Worm (Caenorhabditis elegans) whole organism, L4/young adult: ENCODE data around the gene cest-26.

ENCODE experiments used
- W03F9.2 ChIP-seq: fragments of 150-350 bp; optimal IDR thresholded peaks from 2 replicates; lab custom pipeline; 2014; ENCODE audit warnings: missing biosample characterization, missing genetic modification characterization
- dao-5 ChIP-seq: sonication (generic microtip); optimal IDR thresholded peaks from 2 replicates; lab custom pipeline; 2016; ENCODE audit warnings: missing genotype, missing genetic modification characterization, moderate library complexity, missing compliant biosample characterization
- him-1 ChIP-seq: sonication (generic microtip); optimal IDR thresholded peaks from 2 replicates; lab custom pipeline; 2016; ENCODE audit warnings: missing genotype, missing genetic modification reagents, missing genetic modification characterization, missing compliant biosample characterization

The cest-26 gene

DNA sequence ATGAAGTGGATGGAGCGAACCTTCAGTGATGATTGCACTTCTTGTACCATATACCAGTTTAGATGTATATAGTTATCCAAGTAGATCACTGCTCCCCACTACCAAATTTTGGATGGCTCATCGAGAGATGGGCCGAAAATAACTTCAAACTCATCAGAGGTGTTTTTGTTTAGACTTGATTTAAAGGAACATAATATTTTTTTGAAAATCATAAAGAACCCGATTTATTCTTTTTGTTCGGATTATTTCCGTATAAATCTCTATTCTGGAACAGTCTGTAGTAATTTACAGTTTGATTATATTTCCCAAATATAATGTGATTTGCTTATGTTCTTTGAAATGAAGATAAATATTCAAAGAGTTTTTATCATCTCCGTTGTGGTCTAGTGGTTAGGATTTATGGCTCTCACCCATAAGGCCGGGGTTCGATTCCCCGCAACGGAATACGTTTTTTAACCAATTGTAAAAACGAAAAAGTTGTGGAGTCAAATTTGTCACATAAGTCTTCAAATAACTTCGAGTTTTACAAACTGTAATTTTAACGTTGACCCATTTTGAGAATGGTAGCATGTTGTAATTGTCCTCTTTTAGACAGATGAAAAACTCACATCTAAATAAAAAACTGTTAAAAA is 27.1 kb downstream of the cest-26 start:
- TF ChIP-seq dao-5 (tag; lab: Kevin White, UChicago): no peak
- no peak for TF ChIP-seq W03F9.2 (tag; lab: Kevin White, UChicago)
- TF ChIP-seq him-1: no peak

- peak; percentile 5 for TF ChIP-seq W03F9.2 (tag; lab: Kevin White, UChicago)
- no peak for TF ChIP-seq him-1
These were observed 27.7 kb downstream of the cest-26 start for ce11 chrX:4409591-4410279.

- TF ChIP-seq W03F9.2 (tag; lab: Kevin White, UChicago) (no peak), dao-5 (tag; lab: Kevin White, UChicago) (no peak), him-1 (no peak)
These were observed 29.0 kb downstream of the cest-26 start for ce11 chrX:4408466-4408865.

- no peak for TF ChIP-seq him-1
These were observed 32.7 kb downstream of the cest-26 start for ce11 chrX:4404717-4405116.

DNA sequence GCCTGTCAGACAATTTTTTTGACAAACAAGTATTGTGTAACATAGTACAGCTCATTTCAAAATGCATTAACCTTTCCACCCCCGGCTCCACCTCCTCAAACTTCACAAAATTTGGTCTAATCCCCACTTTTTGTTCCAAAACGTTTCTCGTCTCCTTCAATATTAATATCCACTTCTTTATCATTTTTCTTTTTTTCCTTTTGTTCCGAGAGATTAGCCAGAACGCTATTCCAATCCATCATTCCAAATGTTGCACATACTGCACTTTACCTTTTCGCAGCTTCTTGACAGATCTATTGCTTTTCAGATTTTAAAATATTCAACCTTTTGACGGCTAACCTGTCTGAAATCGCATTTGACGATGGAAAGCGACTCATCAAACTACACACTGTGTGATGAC is 34.6 kb downstream of the cest-26 start, which contains the start of gene D1079.1:
Gene D1079.1 (plus strand): TSS at position 301 of the 400 bp plus-strand sequence.
- TF ChIP-seq him-1 (no peak), dao-5 (tag; lab: Kevin White, UChicago) (no peak), W03F9.2 (tag; lab: Kevin White, UChicago) (no peak)

DNA sequence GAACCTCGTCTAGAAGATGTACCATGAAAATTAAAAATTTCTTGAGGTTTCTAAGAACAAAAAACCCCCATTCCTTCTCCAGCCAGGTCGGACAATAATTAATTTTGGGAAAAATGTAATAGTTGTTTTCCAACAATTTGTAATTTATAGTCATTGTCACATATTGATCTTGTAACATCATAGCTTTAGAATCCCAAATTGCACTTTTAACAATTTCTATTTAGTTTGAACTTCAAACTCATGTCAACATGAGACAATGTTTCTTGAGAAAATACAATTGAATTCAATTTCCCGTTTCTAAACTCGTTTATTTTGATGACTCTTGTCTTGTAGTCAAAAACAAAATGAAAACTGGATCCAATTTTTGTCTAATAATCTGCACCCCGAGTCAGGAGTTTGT is 37.2 kb downstream of the cest-26 start:
- TF ChIP-seq him-1 (no peak), W03F9.2 (tag; lab: Kevin White, UChicago) (no peak), dao-5 (tag; lab: Kevin White, UChicago) (no peak)

DNA sequence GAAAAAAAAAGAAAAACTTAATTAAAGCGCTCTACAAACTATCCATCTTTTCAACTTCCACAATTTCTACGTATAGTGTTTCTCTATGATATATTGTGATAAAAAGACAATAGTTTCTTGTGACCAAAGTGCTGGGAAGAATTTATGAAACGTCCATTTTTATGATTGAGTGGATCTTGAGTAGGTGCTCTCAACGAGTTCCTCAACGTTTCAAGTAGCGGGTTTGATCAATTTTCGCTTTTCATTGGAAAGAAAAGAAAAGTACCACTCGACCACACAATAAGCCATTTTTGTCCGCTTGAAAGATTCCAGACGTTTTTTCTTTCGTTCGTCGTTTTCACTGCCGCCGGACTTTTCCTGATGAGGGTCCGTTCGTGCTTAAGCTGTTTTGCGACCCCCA is 40.0 kb downstream of the cest-26 start:
- TF ChIP-seq him-1: no peak
- TF ChIP-seq dao-5 (tag; lab: Kevin White, UChicago): no peak
- TF ChIP-seq W03F9.2 (tag; lab: Kevin White, UChicago): no peak

- TF ChIP-seq him-1: peak; percentile 73
- TF ChIP-seq dao-5 (tag; lab: Kevin White, UChicago): no peak
- TF ChIP-seq W03F9.2 (tag; lab: Kevin White, UChicago): peak; percentile 46
These were observed 42.2 kb downstream of the cest-26 start for ce11 chrX:4395073-4395850.

ce11 chrX:4391680-4392079 is 45.8 kb downstream of the cest-26 start:
- TF ChIP-seq W03F9.2 (tag; lab: Kevin White, UChicago) (no peak), dao-5 (tag; lab: Kevin White, UChicago) (no peak), him-1 (no peak)

DNA sequence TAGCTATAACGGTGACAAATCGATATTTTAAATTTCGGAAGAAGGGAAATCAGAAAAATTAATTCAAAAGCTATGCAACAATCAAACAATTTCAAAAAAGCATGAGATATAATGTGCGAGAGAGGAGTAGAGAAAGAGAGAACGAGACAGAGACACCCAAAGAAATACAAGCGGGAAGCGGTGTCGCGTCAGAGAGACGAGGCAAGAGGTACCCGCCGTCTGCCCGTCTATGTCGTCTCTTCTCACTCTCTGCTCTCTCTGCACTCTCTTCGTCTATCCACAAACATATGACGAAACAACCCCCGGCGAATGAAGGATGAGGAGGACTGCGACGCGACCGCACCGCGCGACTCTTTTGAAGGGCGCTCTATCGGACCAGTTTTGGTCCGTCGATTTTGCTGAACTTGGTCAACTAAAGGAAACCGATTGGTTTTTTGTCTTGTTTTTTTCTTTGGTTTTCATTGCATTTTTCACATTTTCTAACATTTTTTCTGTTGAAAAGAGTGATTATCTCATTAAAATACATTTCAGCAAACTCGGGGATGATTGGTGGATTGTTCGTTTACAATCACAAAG is 48.5 kb downstream of the cest-26 start, which contains the start of gene dpy-23:
Gene dpy-23 (plus strand): TSS at position 526 of the 576 bp plus-strand sequence.
- TF ChIP-seq dao-5 (tag; lab: Kevin White, UChicago) (no peak), him-1 (peak; percentile 66), W03F9.2 (tag; lab: Kevin White, UChicago) (peak; percentile 60)

DNA sequence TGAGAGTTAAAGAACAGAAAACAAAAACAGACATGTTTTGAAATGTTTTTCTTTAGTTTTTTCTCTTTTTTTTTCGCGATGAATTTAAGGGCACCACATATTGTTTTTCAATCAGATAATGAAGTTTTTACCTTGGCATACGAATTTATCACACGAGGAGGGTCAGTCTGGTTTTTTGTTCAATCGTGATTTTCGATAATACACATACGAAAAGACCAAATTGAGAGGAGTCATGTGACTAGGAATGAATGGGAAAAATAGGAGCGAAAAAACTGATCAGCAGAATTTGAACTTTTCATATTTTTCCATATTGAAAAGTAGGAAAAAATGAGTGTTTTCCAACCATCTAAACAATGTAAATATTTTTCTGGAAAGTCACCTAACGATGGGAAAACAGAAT is 51.0 kb downstream of the cest-26 start:
- TF ChIP-seq him-1 (no peak), dao-5 (tag; lab: Kevin White, UChicago) (no peak), W03F9.2 (tag; lab: Kevin White, UChicago) (no peak)

- no peak for TF ChIP-seq W03F9.2 (tag; lab: Kevin White, UChicago)
- no peak for TF ChIP-seq dao-5 (tag; lab: Kevin White, UChicago)
- TF ChIP-seq him-1: no peak
These were observed 54.0 kb downstream of the cest-26 start, which contains the start of gene lst-2 for ce11 chrX:4383316-4383936. TSS of gene lst-2 (minus strand) at chrX:4383366.
